Worm (Caenorhabditis elegans) whole organism, mixed stage, embryonic: ENCODE data around the gene eor-1.

Experiments
- blmp-1 ChIP-seq: fragments of 150-350 bp; optimal IDR thresholded peaks from 2 replicates; lab custom pipeline; 2014; ENCODE audit warnings: missing biosample characterization, missing genetic modification characterization
- cnd-1 ChIP-seq: fragments of 200-800 bp; sonication (Bioruptor generic); optimal IDR thresholded peaks from 2 replicates; lab custom pipeline; 2018; ENCODE audit warnings: mild to moderate bottlenecking, missing genetic modification characterization, missing compliant biosample characterization
- nhr-76 ChIP-seq: sonication (generic microtip); optimal IDR thresholded peaks from 2 replicates; lab custom pipeline; 2017; ENCODE audit warnings: missing biosample characterization, missing genetic modification characterization
- sptf-1 ChIP-seq: sonication (generic microtip); optimal IDR thresholded peaks from 2 replicates; lab custom pipeline; 2017; ENCODE audit warnings: mild to moderate bottlenecking, missing genetic modification characterization, moderate library complexity, missing compliant biosample characterization
- unc-39 ChIP-seq: fragments of 150-350 bp; optimal IDR thresholded peaks from 2 replicates; lab custom pipeline; 2014; ENCODE audit warnings: missing biosample characterization, missing genetic modification characterization
- unc-62 ChIP-seq: fragments of 150-350 bp; optimal IDR thresholded peaks from 2 replicates; lab custom pipeline; 2014; ENCODE audit warnings: missing biosample characterization, missing genetic modification reagents, missing genetic modification characterization
- ztf-11 ChIP-seq: fragments of 150-350 bp; optimal IDR thresholded peaks from 2 replicates; lab custom pipeline; 2014; ENCODE audit warnings: missing biosample characterization, missing genetic modification characterization

DNA sequence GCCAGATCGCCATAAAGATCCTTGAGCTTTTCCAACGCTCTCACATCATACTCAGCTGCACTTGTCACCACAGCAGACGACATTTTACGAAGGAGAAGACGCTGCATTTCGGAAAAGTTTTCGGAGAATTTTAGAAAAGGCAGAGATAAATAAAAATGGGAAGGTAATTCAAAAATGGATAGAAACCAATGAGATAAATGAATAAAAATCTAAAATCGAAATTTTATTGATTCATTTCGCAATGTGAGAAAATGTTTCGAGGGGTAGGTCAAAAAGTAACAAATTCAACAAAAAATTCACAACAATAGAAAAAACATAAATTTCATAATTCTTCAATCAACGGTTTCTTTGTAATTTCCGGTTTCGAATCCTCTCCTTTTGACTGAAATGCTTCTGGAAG, 7.5 kb upstream of the eor-1 start, which contains the start of gene dpf-5:
- no peak for TF ChIP-seq cnd-1 (tag; lab: Kevin White, UChicago)
- no peak for TF ChIP-seq unc-39
- no peak for TF ChIP-seq unc-62
- no peak for TF ChIP-seq nhr-76 (tag; lab: Kevin White, UChicago)
- no peak for TF ChIP-seq blmp-1 (tag; lab: Kevin White, UChicago)
- TF ChIP-seq ztf-11 (tag; lab: Kevin White, UChicago) = no peak
- no peak for TF ChIP-seq sptf-1
